Fruit fly (Drosophila melanogaster): ENCODE data around the gene Oatp30B.

Gene Oatp30B

dm6 chr2L:9497285-9497660 is 23.7 kb upstream of the Oatp30B start:
- TF ChIP-seq psq (GFP tag; optimal IDR thresholded peaks at IDR 0.05), result peak; percentile 42
- TF ChIP-seq Abd-B (GFP tag; optimal IDR thresholded peaks at IDR 0.05), result no peak
- no peak for TF ChIP-seq dmrt93B (GFP tag; optimal IDR thresholded peaks at IDR 0.05)
- TF ChIP-seq h (GFP tag; optimal IDR thresholded peaks at IDR 0.05), result no peak
- TF ChIP-seq Rel (GFP tag; optimal IDR thresholded peaks at IDR 0.05), result no peak
- TF ChIP-seq Rel (tag; optimal IDR thresholded peaks at IDR 0.05), result peak; percentile 25

DNA sequence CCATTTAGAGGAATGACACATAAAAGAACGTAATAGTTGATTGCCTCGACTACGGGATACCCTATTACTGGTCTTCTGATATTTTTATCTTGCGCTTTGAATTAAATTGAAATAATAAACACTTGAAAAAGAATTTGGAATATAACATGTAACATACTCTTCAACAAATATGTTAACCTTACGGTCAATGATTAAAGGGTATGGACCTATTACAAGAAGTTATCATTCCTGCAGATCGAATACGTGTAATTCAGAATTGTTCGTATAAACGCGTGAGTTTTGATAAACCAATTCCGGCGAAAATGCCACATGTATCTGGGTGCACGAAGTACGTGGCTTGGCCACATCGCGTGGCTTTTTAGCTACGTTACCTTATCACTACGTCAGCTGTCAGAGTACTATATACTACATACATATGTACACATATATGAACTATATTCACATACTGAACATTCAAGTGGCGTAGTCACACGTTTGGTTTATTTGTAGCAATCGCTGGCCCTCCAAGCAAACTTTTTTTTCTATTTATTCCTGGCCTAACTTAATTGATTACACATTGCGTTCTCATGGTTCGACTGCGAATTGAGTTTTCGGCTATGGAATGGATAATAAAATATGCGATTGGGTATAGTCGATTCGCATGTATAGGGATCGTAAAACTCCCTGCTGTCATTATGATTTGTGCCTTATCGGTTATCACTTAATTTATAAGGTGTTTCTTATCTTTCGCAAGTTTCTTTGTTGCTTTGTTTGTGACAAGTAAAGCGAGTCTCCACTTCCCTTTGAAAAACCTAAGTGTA is 22.6 kb upstream of the Oatp30B start:
- TF ChIP-seq Abd-B (GFP tag; optimal IDR thresholded peaks at IDR 0.05) (no peak), Hnf4 (GFP tag; optimal IDR thresholded peaks at IDR 0.05) (peak; percentile 19), h (GFP tag; optimal IDR thresholded peaks at IDR 0.05) (peak; percentile 24), Hr83 (GFP tag; optimal IDR thresholded peaks at IDR 0.05; ENCODE audit: poor library complexity, severe bottlenecking) (no peak), HLH106 (tag; optimal IDR thresholded peaks at IDR 0.05) (no peak), sage (GFP tag; optimal IDR thresholded peaks at IDR 0.05) (no peak), OdsH (GFP tag; optimal IDR thresholded peaks at IDR 0.05) (peak; percentile 41), psq (GFP tag; optimal IDR thresholded peaks at IDR 0.05) (peak; percentile 3), CrebA (GFP tag; optimal IDR thresholded peaks at IDR 0.05; ENCODE audit: borderline replicate concordance) (peak; percentile 78), Dfd (GFP tag; optimal IDR thresholded peaks at IDR 0.05) (no peak), dsf (GFP tag; optimal IDR thresholded peaks at IDR 0.05; ENCODE audit: borderline replicate concordance) (no peak), Myc (optimal IDR thresholded peaks at IDR 0.05) (no peak), tai (GFP tag; optimal IDR thresholded peaks at IDR 0.05) (no peak), ey (GFP tag; optimal IDR thresholded peaks at IDR 0.05) (peak; percentile 53), Jra (GFP tag; optimal IDR thresholded peaks at IDR 0.05) (no peak), Rel (GFP tag; optimal IDR thresholded peaks at IDR 0.05) (no peak), Rel (tag; optimal IDR thresholded peaks at IDR 0.05) (no peak), CG9705 (GFP tag; optimal IDR thresholded peaks at IDR 0.05) (no peak), woc (GFP tag; optimal IDR thresholded peaks at IDR 0.05) (peak; percentile 23), br (GFP tag; optimal IDR thresholded peaks at IDR 0.05) (peak; percentile 23), sv (GFP tag; optimal IDR thresholded peaks at IDR 0.05) (peak; percentile 4), lola (GFP tag; optimal IDR thresholded peaks at IDR 0.05) (no peak), Sp1 (GFP tag; optimal IDR thresholded peaks at IDR 0.05) (no peak), dl (GFP tag; optimal IDR thresholded peaks at IDR 0.05; ENCODE audit: insufficient read depth in 1 of 2, partially characterized antibody in 2 of 2) (no peak), fru (GFP tag; optimal IDR thresholded peaks at IDR 0.05) (peak; percentile 30), rgr (GFP tag; optimal IDR thresholded peaks at IDR 0.05) (peak; percentile 39), brk (GFP tag; optimal IDR thresholded peaks at IDR 0.05) (no peak), pan (optimal IDR thresholded peaks at IDR 0.05) (no peak), N (GFP tag; optimal IDR thresholded peaks at IDR 0.05) (no peak), jim (GFP tag; optimal IDR thresholded peaks at IDR 0.05) (no peak), foxo (GFP tag; optimal IDR thresholded peaks at IDR 0.05) (no peak), Hr78 (GFP tag; optimal IDR thresholded peaks at IDR 0.05) (no peak)

DNA sequence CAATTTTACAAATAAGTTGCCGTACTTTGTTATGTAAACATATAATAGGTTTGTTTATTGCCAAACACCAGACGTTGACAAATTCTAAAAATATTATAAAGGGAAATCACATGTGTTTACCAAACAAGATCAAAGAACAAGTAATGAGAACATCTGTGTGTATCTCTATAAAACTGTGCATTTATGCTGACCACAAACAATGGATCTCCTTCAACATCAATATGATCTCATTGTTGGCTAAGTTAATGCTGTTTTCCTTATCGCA is 22.1 kb upstream of the Oatp30B start:
- TF ChIP-seq Rel (GFP tag; optimal IDR thresholded peaks at IDR 0.05), result no peak
- peak; percentile 81 for TF ChIP-seq Rel (tag; optimal IDR thresholded peaks at IDR 0.05)
- TF ChIP-seq tai (GFP tag; optimal IDR thresholded peaks at IDR 0.05), result no peak

DNA sequence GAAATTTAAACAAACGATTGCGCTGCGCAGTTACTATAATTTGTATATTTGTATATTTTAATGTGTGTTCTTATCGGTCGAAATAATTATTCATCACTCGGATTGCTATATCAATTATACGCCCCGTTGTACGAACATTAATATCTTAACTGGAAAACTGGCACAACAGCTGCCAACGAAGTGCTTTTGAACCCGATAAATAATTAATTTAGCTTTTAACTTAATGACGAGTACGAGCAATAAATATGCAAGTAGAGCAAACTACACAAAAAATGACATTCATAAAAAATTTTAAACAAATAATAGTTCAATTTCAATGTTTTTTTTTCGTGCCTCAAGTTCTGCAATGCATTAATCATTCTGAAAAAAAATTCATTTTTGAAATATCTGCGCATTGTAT is 20.6 kb upstream of the Oatp30B start:
- TF ChIP-seq GATAd (GFP tag; optimal IDR thresholded peaks at IDR 0.05) (no peak), Jra (GFP tag; optimal IDR thresholded peaks at IDR 0.05) (no peak), usp (GFP tag; optimal IDR thresholded peaks at IDR 0.05) (no peak), Hnf4 (GFP tag; optimal IDR thresholded peaks at IDR 0.05) (no peak), tai (GFP tag; optimal IDR thresholded peaks at IDR 0.05) (no peak), Hr78 (GFP tag; optimal IDR thresholded peaks at IDR 0.05) (no peak), CG9705 (GFP tag; optimal IDR thresholded peaks at IDR 0.05) (no peak), fru (GFP tag; optimal IDR thresholded peaks at IDR 0.05) (no peak), lola (GFP tag; optimal IDR thresholded peaks at IDR 0.05) (no peak), brk (GFP tag; optimal IDR thresholded peaks at IDR 0.05) (no peak), br (GFP tag; optimal IDR thresholded peaks at IDR 0.05) (no peak), pan (optimal IDR thresholded peaks at IDR 0.05) (no peak)
